Fruit fly (Drosophila melanogaster): ENCODE measurements around the gene Jhbp2.

dm6 chr3R:4986666-4987065, 25.5 kb upstream of the Jhbp2 start:
- TF ChIP-seq usp (GFP tag; optimal IDR thresholded peaks at IDR 0.05) = no peak
- TF ChIP-seq CG8478 (optimal IDR thresholded peaks at IDR 0.05) = no peak
- TF ChIP-seq Dll (optimal IDR thresholded peaks at IDR 0.05) = no peak

Measured in whole organism.